Worm (Caenorhabditis elegans) whole organism, late embryonic: ENCODE results near the gene Y69A2AR.22.

Experiments used
- C38D4.7 ChIP-seq: fragments of 200-800 bp; sonication (Bioruptor generic); optimal IDR thresholded peaks from 2 replicates; lab custom pipeline; 2018; ENCODE audit warnings: mild to moderate bottlenecking, missing genetic modification characterization, moderate library complexity, missing compliant biosample characterization
- K02D7.2 ChIP-seq: sonication (generic microtip); optimal IDR thresholded peaks from 2 replicates; lab custom pipeline; 2017; ENCODE audit warnings: mild to moderate bottlenecking, missing genetic modification characterization, missing compliant biosample characterization
- T23F11.4 ChIP-seq: fragments of 200-800 bp; sonication (Bioruptor generic); optimal IDR thresholded peaks from 2 replicates; lab custom pipeline; 2018; ENCODE audit warnings: mild to moderate bottlenecking, missing genetic modification characterization, missing compliant biosample characterization
- ahr-1 ChIP-seq: sonication (generic microtip); optimal IDR thresholded peaks from 2 replicates; lab custom pipeline; 2016; ENCODE audit warnings: missing genetic modification characterization, missing compliant biosample characterization
- ceh-14 ChIP-seq: sonication (generic microtip); optimal IDR thresholded peaks from 2 replicates; lab custom pipeline; 2016; ENCODE audit warnings: missing genotype, missing genetic modification characterization, missing compliant biosample characterization
- ceh-18 ChIP-seq: sonication (generic microtip); optimal IDR thresholded peaks from 2 replicates; lab custom pipeline; 2016; ENCODE audit warnings: missing genetic modification characterization, missing compliant biosample characterization
- ceh-24 ChIP-seq: sonication (generic microtip); optimal IDR thresholded peaks from 2 replicates; lab custom pipeline; 2016; ENCODE audit warnings: mild to moderate bottlenecking, missing genetic modification characterization, missing compliant biosample characterization
- ceh-30 ChIP-seq: fragments of 150-350 bp; optimal IDR thresholded peaks from 2 replicates; lab custom pipeline; 2014; ENCODE audit warnings: missing biosample characterization, missing genetic modification characterization
- ceh-31 ChIP-seq: sonication (generic microtip); optimal IDR thresholded peaks from 2 replicates; lab custom pipeline; 2016; ENCODE audit warnings: missing genetic modification characterization, missing compliant biosample characterization
- ceh-34 ChIP-seq: sonication (generic microtip); optimal IDR thresholded peaks from 2 replicates; lab custom pipeline; 2016; ENCODE audit warnings: mild to moderate bottlenecking, missing genetic modification characterization, missing compliant biosample characterization
- ceh-45 ChIP-seq: fragments of 200-800 bp; sonication (Bioruptor generic); IDR thresholded peaks from 2 replicates; pipeline ENCODE4 v1.3.6; 2022; ENCODE audit warnings: missing genetic modification reagents, missing genetic modification characterization, missing compliant biosample characterization
- ceh-48 ChIP-seq: sonication (generic microtip); optimal IDR thresholded peaks from 2 replicates; lab custom pipeline; 2016; ENCODE audit warnings: missing genetic modification characterization, inconsistent platforms, missing compliant biosample characterization
- che-1 ChIP-seq: sonication (generic microtip); optimal IDR thresholded peaks from 2 replicates; lab custom pipeline; 2016; ENCODE audit warnings: mild to moderate bottlenecking, missing genetic modification characterization, missing compliant biosample characterization
- dmd-4 ChIP-seq: sonication (generic microtip); optimal IDR thresholded peaks from 2 replicates; lab custom pipeline; 2016; ENCODE audit warnings: borderline replicate concordance, missing genetic modification characterization, missing compliant biosample characterization
- elt-2 ChIP-seq: sonication (generic microtip); optimal IDR thresholded peaks from 2 replicates; lab custom pipeline; 2016; ENCODE audit warnings: missing genetic modification reagents, missing genetic modification characterization, missing compliant biosample characterization
- ets-4 ChIP-seq: sonication (generic microtip); optimal IDR thresholded peaks from 2 replicates; lab custom pipeline; 2016; ENCODE audit warnings: missing genetic modification characterization, missing compliant biosample characterization
- hlh-13 ChIP-seq: fragments of 200-800 bp; sonication (Bioruptor generic); optimal IDR thresholded peaks from 2 replicates; lab custom pipeline; 2018; ENCODE audit warnings: mild to moderate bottlenecking, missing genetic modification characterization, missing compliant biosample characterization
- hlh-15 ChIP-seq: sonication (generic microtip); optimal IDR thresholded peaks from 2 replicates; lab custom pipeline; 2016; ENCODE audit warnings: missing genetic modification characterization, missing compliant biosample characterization
- hlh-30 ChIP-seq: sonication (generic microtip); optimal IDR thresholded peaks from 2 replicates; lab custom pipeline; 2017; ENCODE audit warnings: antibody characterized with exemption, missing genetic modification characterization, missing compliant biosample characterization; ENCODE audit not compliant: insufficient read depth
- hlh-6 ChIP-seq: sonication (generic microtip); optimal IDR thresholded peaks from 2 replicates; lab custom pipeline; 2016; ENCODE audit warnings: missing genotype, missing genetic modification characterization, missing compliant biosample characterization
- madf-2 ChIP-seq: sonication (generic microtip); optimal IDR thresholded peaks from 2 replicates; lab custom pipeline; 2017; ENCODE audit warnings: missing genetic modification characterization, missing compliant biosample characterization
- nfya-1 ChIP-seq: sonication (generic microtip); optimal IDR thresholded peaks from 2 replicates; lab custom pipeline; 2017; ENCODE audit warnings: missing genetic modification characterization, mild to moderate bottlenecking, missing compliant biosample characterization, antibody characterized with exemption, moderate library complexity
- nhr-11 ChIP-seq: fragments of 150-350 bp; optimal IDR thresholded peaks from 2 replicates; lab custom pipeline; 2014; ENCODE audit warnings: missing biosample characterization, missing genetic modification characterization
- nhr-232 ChIP-seq: sonication (generic microtip); optimal IDR thresholded peaks from 2 replicates; lab custom pipeline; 2016; ENCODE audit warnings: missing genetic modification characterization, missing compliant biosample characterization
- npax-4 ChIP-seq: sonication (generic microtip); optimal IDR thresholded peaks from 2 replicates; lab custom pipeline; 2016; ENCODE audit warnings: missing genetic modification characterization, missing compliant biosample characterization
- odd-2 ChIP-seq: sonication (generic microtip); optimal IDR thresholded peaks from 2 replicates; lab custom pipeline; 2017; ENCODE audit warnings: antibody characterized with exemption, mild to moderate bottlenecking, missing genetic modification characterization, missing compliant biosample characterization
- pag-3 ChIP-seq: sonication (generic microtip); optimal IDR thresholded peaks from 2 replicates; lab custom pipeline; 2016; ENCODE audit warnings: missing compliant biosample characterization, missing genetic modification characterization, borderline replicate concordance
- pha-2 ChIP-seq: sonication (generic microtip); optimal IDR thresholded peaks from 2 replicates; lab custom pipeline; 2017; ENCODE audit warnings: mild to moderate bottlenecking, missing genetic modification characterization, missing compliant biosample characterization
- pqm-1 ChIP-seq: sonication (generic microtip); optimal IDR thresholded peaks from 2 replicates; lab custom pipeline; 2016; ENCODE audit warnings: missing genetic modification characterization, missing compliant biosample characterization
- pros-1 ChIP-seq: fragments of 150-350 bp; optimal IDR thresholded peaks from 2 replicates; lab custom pipeline; 2014; ENCODE audit warnings: missing biosample characterization, missing genetic modification reagents, missing genetic modification characterization
- ref-2 ChIP-seq: sonication (generic microtip); optimal IDR thresholded peaks from 2 replicates; lab custom pipeline; 2016; ENCODE audit warnings: missing genetic modification characterization, missing compliant biosample characterization
- rnt-1 ChIP-seq: sonication (generic microtip); optimal IDR thresholded peaks from 2 replicates; lab custom pipeline; 2016; ENCODE audit warnings: missing genetic modification characterization, missing compliant biosample characterization
- sdc-2 ChIP-seq: sonication (generic microtip); optimal IDR thresholded peaks from 2 replicates; lab custom pipeline; 2016; ENCODE audit warnings: missing genotype, missing genetic modification characterization, missing compliant biosample characterization
- tbx-2 ChIP-seq: sonication (generic microtip); optimal IDR thresholded peaks from 2 replicates; lab custom pipeline; 2016; ENCODE audit warnings: missing genetic modification characterization, missing compliant biosample characterization
- tbx-7 ChIP-seq: sonication (generic microtip); optimal IDR thresholded peaks from 2 replicates; lab custom pipeline; 2016; ENCODE audit warnings: missing genotype, missing genetic modification characterization, missing compliant biosample characterization
- ttx-3 ChIP-seq: sonication (generic microtip); optimal IDR thresholded peaks from 2 replicates; lab custom pipeline; 2016; ENCODE audit warnings: missing genetic modification reagents, missing genetic modification characterization, missing compliant biosample characterization
- unc-42 ChIP-seq: sonication (generic microtip); optimal IDR thresholded peaks from 2 replicates; lab custom pipeline; 2016; ENCODE audit warnings: missing genotype, missing genetic modification characterization, missing compliant biosample characterization
- zip-5 ChIP-seq: sonication (generic microtip); optimal IDR thresholded peaks from 2 replicates; lab custom pipeline; 2016; ENCODE audit warnings: missing genetic modification characterization, missing compliant biosample characterization

Gene Y69A2AR.22

DNA sequence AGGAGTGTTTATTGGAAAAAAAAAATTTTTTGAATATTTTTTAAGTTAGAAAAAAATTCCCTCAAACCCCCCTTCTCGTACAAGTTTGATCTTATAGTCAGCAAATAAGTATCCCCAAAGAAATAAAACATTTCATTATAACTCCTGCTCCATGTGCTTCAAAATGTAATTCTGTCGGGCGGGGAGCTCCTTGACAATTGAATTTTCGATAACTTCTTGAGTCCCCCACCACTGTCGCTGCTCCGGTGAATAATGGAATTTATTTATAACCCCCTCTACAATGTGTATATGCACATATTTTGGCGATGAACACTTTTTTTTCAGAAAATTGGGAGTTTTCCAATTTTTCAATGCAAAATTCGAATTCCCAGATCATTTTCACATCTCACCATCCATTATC lies 30.0 kb upstream of the Y69A2AR.22 start:
- TF ChIP-seq unc-42 (tag; lab: Kevin White, UChicago) (peak; percentile 87), npax-4 (tag; lab: Kevin White, UChicago) (no peak)

DNA sequence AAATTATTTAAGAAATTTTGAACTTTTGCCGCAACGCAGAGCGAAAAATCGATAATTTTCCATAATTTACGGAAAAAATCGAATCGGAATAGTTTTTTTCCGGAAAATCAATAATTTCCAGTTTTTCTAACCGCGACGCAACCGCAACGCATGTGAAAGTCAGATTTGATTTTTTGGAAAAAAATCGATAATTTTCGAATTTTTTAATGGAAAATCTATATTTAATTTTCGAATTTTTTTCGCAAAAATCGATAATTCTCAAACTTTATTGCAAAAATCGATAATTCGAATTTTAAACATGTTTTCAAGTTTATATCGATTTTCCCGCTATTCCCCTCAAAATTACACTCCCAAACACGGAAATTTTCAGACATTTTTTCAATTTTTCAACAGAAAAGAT lies 22.6 kb upstream of the Y69A2AR.22 start:
- TF ChIP-seq ceh-48 (tag; lab: Kevin White, UChicago), result peak; percentile 6
- no peak for TF ChIP-seq pros-1 (tag; lab: Kevin White, UChicago)
- no peak for TF ChIP-seq T23F11.4 (GFP tag; lab: Kevin White, UChicago)
- no peak for TF ChIP-seq pag-3 (tag; lab: Kevin White, UChicago)

ce11 chrIV:2529281-2529680 lies 21.6 kb upstream of the Y69A2AR.22 start:
- TF ChIP-seq ceh-45 (GFP tag; lab: Robert Waterston, UW), result no peak
- no peak for TF ChIP-seq ceh-30 (tag; lab: Kevin White, UChicago)
- no peak for TF ChIP-seq tbx-7 (tag; lab: Kevin White, UChicago)
- TF ChIP-seq ets-4 (tag; lab: Kevin White, UChicago), result no peak
- TF ChIP-seq hlh-13 (GFP tag; lab: Kevin White, UChicago), result no peak
- no peak for TF ChIP-seq sdc-2
- TF ChIP-seq hlh-6 (tag; lab: Kevin White, UChicago), result no peak
- no peak for TF ChIP-seq hlh-15 (tag; lab: Kevin White, UChicago)
- TF ChIP-seq C38D4.7, result no peak
- TF ChIP-seq dmd-4 (tag; lab: Kevin White, UChicago), result no peak

DNA sequence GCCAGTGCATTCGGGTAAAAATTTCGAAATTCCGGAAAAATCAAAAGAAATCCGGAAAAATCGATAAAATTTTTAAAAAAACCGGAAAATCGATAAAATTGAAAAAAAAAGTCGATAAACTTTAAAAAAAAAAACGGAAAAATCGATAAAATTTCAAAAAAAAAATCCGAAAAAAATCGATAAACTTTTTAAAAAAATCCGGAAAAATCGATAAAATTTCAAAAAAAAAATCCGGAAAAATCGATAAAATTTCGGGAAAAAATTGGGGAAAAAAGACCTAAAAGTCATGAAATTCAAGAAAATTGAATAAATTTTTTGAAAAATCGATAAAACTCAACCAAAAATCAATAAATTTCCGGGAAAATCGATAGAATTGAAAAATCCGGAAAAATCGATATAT lies 19.1 kb upstream of the Y69A2AR.22 start:
- TF ChIP-seq ceh-48 (tag; lab: Kevin White, UChicago) (peak; percentile 35), ceh-31 (tag; lab: Kevin White, UChicago) (no peak), odd-2 (tag; lab: Kevin White, UChicago) (no peak)
- TF ChIP-seq, all 69 proteins: peak for 1

- TF ChIP-seq ceh-14 (no peak), ets-4 (tag; lab: Kevin White, UChicago) (no peak)
These were observed 10.0 kb downstream of the Y69A2AR.22 start, which contains the start of gene Y69A2AR.16 for ce11 chrIV:2497615-2498183. Y69A2AR.16 (plus strand) TSS chrIV:2497803.

- TF ChIP-seq pha-2 (no peak), nhr-232 (tag; lab: Kevin White, UChicago) (no peak), hlh-30 (tag; lab: Kevin White, UChicago) (no peak), elt-2 (tag; lab: Kevin White, UChicago) (no peak), che-1 (tag; lab: Kevin White, UChicago) (no peak)
These were observed 11.6 kb downstream of the Y69A2AR.22 start for ce11 chrIV:2496084-2496483.

ce11 chrIV:2495118-2495785 lies 12.5 kb downstream of the Y69A2AR.22 start, which contains the start of the genes ccdc-12 and Y69A2AR.18:
ccdc-12 (minus strand) TSS chrIV:2495174.
Y69A2AR.18 (plus strand) TSS chrIV:2495735.
- TF ChIP-seq C38D4.7 (no peak), nfya-1 (tag; lab: Kevin White, UChicago) (peak; percentile 78), ttx-3 (tag; lab: Kevin White, UChicago) (no peak), dmd-4 (tag; lab: Kevin White, UChicago) (no peak), ahr-1 (tag; lab: Kevin White, UChicago) (no peak), ceh-30 (tag; lab: Kevin White, UChicago) (no peak), ceh-31 (tag; lab: Kevin White, UChicago) (peak; percentile 18), ceh-18 (tag; lab: Kevin White, UChicago) (peak; percentile 5), ceh-34 (no peak), unc-42 (tag; lab: Kevin White, UChicago) (peak; percentile 43), madf-2 (no peak), K02D7.2 (tag; lab: Kevin White, UChicago) (no peak), tbx-2 (tag; lab: Kevin White, UChicago) (peak; percentile 34), zip-5 (tag; lab: Kevin White, UChicago) (no peak), nhr-232 (tag; lab: Kevin White, UChicago) (no peak), ceh-24 (tag; lab: Kevin White, UChicago) (no peak), odd-2 (tag; lab: Kevin White, UChicago) (no peak), ceh-45 (GFP tag; lab: Robert Waterston, UW) (no peak), ref-2 (no peak), rnt-1 (tag; lab: Kevin White, UChicago) (no peak), nhr-11 (tag; lab: Kevin White, UChicago) (no peak), pqm-1 (tag; lab: Kevin White, UChicago) (no peak)
